Worm (Caenorhabditis elegans): ENCODE data around the gene ndx-3.

ce11 chrII:4905883-4906282 lies 47.5 kb upstream of the ndx-3 start:
- TF ChIP-seq tab-1 (GFP tag; IDR thresholded peaks at IDR 0.05) (no peak), med-1 (GFP tag; optimal IDR thresholded peaks at IDR 0.05; ENCODE audit: insufficient read depth) (no peak), flt-1 (GFP tag; IDR thresholded peaks at IDR 0.05) (no peak), T22C8.4 (GFP tag; IDR thresholded peaks at IDR 0.05) (no peak), ref-1 (GFP tag; conservative IDR thresholded peaks at IDR 0.05) (no peak), ztf-23 (GFP tag; IDR thresholded peaks at IDR 0.05) (no peak), klf-2 (GFP tag; conservative IDR thresholded peaks at IDR 0.05) (no peak), cog-1 (tag; optimal IDR thresholded peaks at IDR 0.05) (no peak), ztf-29 (GFP tag; IDR thresholded peaks at IDR 0.05) (no peak)

All from whole organism, midembryonic.